Fruit fly (Drosophila melanogaster) whole organism, prepupa: ENCODE results near the gene CtsF.

ENCODE experiments used
- CG6854 ChIP-seq: fragments of 200-800 bp; sonication (Bioruptor generic); optimal IDR thresholded peaks from 2 replicates; lab custom pipeline; 2017; ENCODE audit warnings: missing biosample characterization, mild to moderate bottlenecking, missing genetic modification characterization
- Hr39 ChIP-seq: fragments of 200-800 bp; sonication (Bioruptor generic); optimal IDR thresholded peaks from 2 replicates; lab custom pipeline; 2016; ENCODE audit warnings: missing biosample characterization, missing genetic modification characterization

- TF ChIP-seq CG6854 (GFP tag; lab: Kevin White, UChicago) = no peak
- no peak for TF ChIP-seq Hr39 (GFP tag; lab: Kevin White, UChicago)
These were observed 43.5 kb upstream of the CtsF start for dm6 chr3R:5295090-5295489.
